Worm (Caenorhabditis elegans) whole organism, L2 larva: ENCODE results near the gene gcy-14.
A peak's percentile ranks its signal among the peaks of the same experiment; 100 is the strongest.

ENCODE experiments used
- C34F6.9 ChIP-seq: fragments of 150-350 bp; optimal IDR thresholded peaks from 2 replicates; lab custom pipeline; 2014; ENCODE audit warnings: missing biosample characterization, missing genetic modification characterization
- F13H6.1 ChIP-seq: sonication (generic microtip); optimal IDR thresholded peaks from 2 replicates; lab custom pipeline; 2016; ENCODE audit warnings: missing genetic modification characterization, missing compliant biosample characterization
- Y55F3AM.14 ChIP-seq: fragments of 200-800 bp; sonication (Bioruptor generic); optimal IDR thresholded peaks from 2 replicates; lab custom pipeline; 2018; ENCODE audit warnings: mild to moderate bottlenecking, missing genetic modification characterization, missing compliant biosample characterization
- ama-1 ChIP-seq: fragments of 150-350 bp; optimal IDR thresholded peaks from 2 replicates; lab custom pipeline; 2018; ENCODE audit warnings: inconsistent platforms
- blmp-1 ChIP-seq: sonication (generic microtip); optimal IDR thresholded peaks from 2 replicates; lab custom pipeline; 2017; ENCODE audit warnings: missing genetic modification characterization, mild to moderate bottlenecking, missing compliant biosample characterization, antibody characterized with exemption, moderate library complexity; ENCODE audit not compliant: insufficient read depth
- ceh-16 ChIP-seq: fragments of 150-350 bp; optimal IDR thresholded peaks from 2 replicates; lab custom pipeline; 2014; ENCODE audit warnings: missing biosample characterization, missing genetic modification characterization
- dmd-4 ChIP-seq: sonication (generic microtip); optimal IDR thresholded peaks from 2 replicates; lab custom pipeline; 2017; ENCODE audit warnings: missing biosample characterization, missing genetic modification characterization
- egl-27 ChIP-seq: sonication (generic microtip); optimal IDR thresholded peaks from 3 replicates; lab custom pipeline; 2017; ENCODE audit warnings: missing biosample characterization, missing genetic modification reagents, missing genetic modification characterization
- elt-1 ChIP-seq: fragments of 150-350 bp; optimal IDR thresholded peaks from 2 replicates; lab custom pipeline; 2014; ENCODE audit warnings: missing biosample characterization, missing genetic modification characterization
- fos-1 ChIP-seq: fragments of 150-350 bp; optimal IDR thresholded peaks from 2 replicates; lab custom pipeline; 2014; ENCODE audit warnings: missing biosample characterization, missing genetic modification characterization
- gmeb-1 ChIP-seq: fragments of 150-350 bp; optimal IDR thresholded peaks from 2 replicates; lab custom pipeline; 2014; ENCODE audit warnings: missing biosample characterization, missing genetic modification characterization
- lin-11 ChIP-seq: fragments of 150-350 bp; sonication (generic microtip); optimal IDR thresholded peaks from 2 replicates; lab custom pipeline; 2014; ENCODE audit warnings: missing biosample characterization, missing genetic modification characterization, inconsistent platforms, mixed read lengths
- lin-13 ChIP-seq: fragments of 150-350 bp; optimal IDR thresholded peaks from 2 replicates; lab custom pipeline; 2014; ENCODE audit warnings: missing biosample characterization, missing genetic modification reagents, missing genetic modification characterization
- lin-39 ChIP-seq: fragments of 150-350 bp; optimal IDR thresholded peaks from 2 replicates; lab custom pipeline; 2014; ENCODE audit warnings: missing biosample characterization, missing genetic modification reagents, missing genetic modification characterization
- lsy-2 ChIP-seq, 2 experiments: fragments of 150-350 bp in 1 of 2; sonication (generic microtip) in 1 of 2; optimal IDR thresholded peaks; 2 replicates each; lab custom pipeline; 2014 to 2017; ENCODE audit warnings: missing biosample characterization in 2 of 2, missing genetic modification characterization in 2 of 2
- mab-5 ChIP-seq: fragments of 150-350 bp; optimal IDR thresholded peaks from 2 replicates; lab custom pipeline; 2014; ENCODE audit warnings: missing biosample characterization, missing genetic modification characterization
- mbf-1 ChIP-seq: sonication (generic microtip); optimal IDR thresholded peaks from 2 replicates; lab custom pipeline; 2017; ENCODE audit warnings: missing biosample characterization, missing genetic modification characterization
- mdl-1 ChIP-seq, 2 experiments: fragments of 150-350 bp in 1 of 2; sonication (generic microtip) in 1 of 2; optimal IDR thresholded peaks; 2 replicates each; lab custom pipeline; 2017; ENCODE audit warnings: missing biosample characterization in 2 of 2, missing genetic modification characterization in 2 of 2
- nhr-10 ChIP-seq: sonication (generic microtip); optimal IDR thresholded peaks from 2 replicates; lab custom pipeline; 2017; ENCODE audit warnings: missing biosample characterization, missing genetic modification characterization
- nhr-11 ChIP-seq: fragments of 150-350 bp; optimal IDR thresholded peaks from 2 replicates; lab custom pipeline; 2014; ENCODE audit warnings: missing biosample characterization, missing genetic modification characterization
- nhr-12 ChIP-seq: fragments of 150-350 bp; optimal IDR thresholded peaks from 2 replicates; lab custom pipeline; 2014; ENCODE audit warnings: missing biosample characterization, missing genetic modification characterization
- nhr-129 ChIP-seq: fragments of 150-350 bp; optimal IDR thresholded peaks from 2 replicates; lab custom pipeline; 2014; ENCODE audit warnings: missing biosample characterization, missing genetic modification characterization
- nhr-23 ChIP-seq: fragments of 150-350 bp; optimal IDR thresholded peaks from 2 replicates; lab custom pipeline; 2014; ENCODE audit warnings: missing biosample characterization, missing genetic modification reagents, missing genetic modification characterization
- nhr-237 ChIP-seq: fragments of 150-350 bp; optimal IDR thresholded peaks from 2 replicates; lab custom pipeline; 2014; ENCODE audit warnings: missing biosample characterization, missing genetic modification characterization
- nhr-77 ChIP-seq: fragments of 150-350 bp; optimal IDR thresholded peaks from 2 replicates; lab custom pipeline; 2014; ENCODE audit warnings: missing biosample characterization, missing genetic modification characterization
- peb-1 ChIP-seq: fragments of 150-350 bp; optimal IDR thresholded peaks from 2 replicates; lab custom pipeline; 2014; ENCODE audit warnings: missing biosample characterization, missing genetic modification characterization
- sem-4 ChIP-seq: fragments of 150-350 bp; optimal IDR thresholded peaks from 2 replicates; lab custom pipeline; 2014; ENCODE audit warnings: missing biosample characterization, missing genetic modification reagents, missing genetic modification characterization
- sma-9 ChIP-seq, 2 experiments: fragments of 150-350 bp in 1 of 2; sonication (generic microtip) in 1 of 2; optimal IDR thresholded peaks; 2 replicates each; lab custom pipeline; 2014 to 2016; ENCODE audit warnings: missing genetic modification characterization in 2 of 2, mild to moderate bottlenecking in 1 of 2, missing biosample characterization in 1 of 2, missing compliant biosample characterization in 1 of 2, missing genetic modification reagents in 1 of 2, moderate library complexity in 1 of 2
- snpc-4 ChIP-seq: fragments of 150-350 bp; optimal IDR thresholded peaks from 2 replicates; lab custom pipeline; 2014; ENCODE audit warnings: missing biosample characterization, missing genetic modification characterization
- unc-39 ChIP-seq: fragments of 150-350 bp; optimal IDR thresholded peaks from 2 replicates; lab custom pipeline; 2014; ENCODE audit warnings: missing biosample characterization, missing genetic modification characterization
- unc-55 ChIP-seq: fragments of 150-350 bp; sonication (generic microtip); optimal IDR thresholded peaks from 3 replicates; lab custom pipeline; 2014; ENCODE audit warnings: missing biosample characterization, missing genetic modification reagents, missing genetic modification characterization
- zag-1 ChIP-seq: fragments of 150-350 bp; optimal IDR thresholded peaks from 2 replicates; lab custom pipeline; 2014; ENCODE audit warnings: missing biosample characterization, missing genetic modification characterization
- ztf-1 ChIP-seq: fragments of 200-800 bp; sonication (Bioruptor generic); conservative IDR thresholded peaks from 2 replicates; pipeline ENCODE4 v1.3.6; 2022; ENCODE audit warnings: missing genetic modification characterization, missing compliant biosample characterization
- ztf-11 ChIP-seq: sonication (generic microtip); optimal IDR thresholded peaks from 2 replicates; lab custom pipeline; 2017; ENCODE audit warnings: missing biosample characterization, missing genetic modification characterization
- ztf-4 ChIP-seq: fragments of 150-350 bp; optimal IDR thresholded peaks from 2 replicates; lab custom pipeline; 2014; ENCODE audit warnings: missing biosample characterization, missing genetic modification characterization

Gene gcy-14

DNA sequence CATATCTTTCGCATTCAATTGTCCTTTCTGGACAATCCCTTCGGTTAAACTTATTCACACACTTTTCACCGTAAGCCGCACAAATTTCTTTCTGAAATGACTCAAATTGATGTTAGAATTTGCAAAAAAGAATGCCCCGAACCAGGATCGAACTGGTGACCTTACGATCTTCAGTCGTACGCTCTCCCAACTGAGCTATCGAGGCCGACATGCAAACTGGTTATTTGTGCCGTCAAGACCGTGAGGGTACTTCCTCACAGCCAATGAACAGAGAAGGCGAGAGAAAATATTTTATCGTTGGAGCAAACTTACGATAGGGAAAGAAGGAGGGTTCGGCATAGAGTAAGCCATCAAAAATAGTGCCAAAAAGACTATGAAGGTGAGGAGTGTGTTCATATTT lies 8.2 kb upstream of the gcy-14 start (continued):
- TF ChIP-seq F13H6.1 (peak; percentile 26), elt-1 (tag; lab: Kevin White, UChicago) (no peak), nhr-129 (peak; percentile 70), nhr-237 (tag; lab: Kevin White, UChicago) (no peak), ztf-11 (tag; lab: Kevin White, UChicago) (no peak), snpc-4 (tag; lab: Kevin White, UChicago) (peak; percentile 97), gmeb-1 (tag; lab: Kevin White, UChicago) (peak; percentile 52), zag-1 (tag; lab: Kevin White, UChicago) (no peak), peb-1 (tag; lab: Kevin White, UChicago) (no peak), sem-4 (tag; lab: Kevin White, UChicago) (no peak), lin-11 (tag; lab: Kevin White, UChicago) (no peak), fos-1 (peak; percentile 11), lin-39 (tag; lab: Kevin White, UChicago) (no peak), egl-27 (tag; lab: Kevin White, UChicago) (peak; percentile 12), mab-5 (tag; lab: Kevin White, UChicago) (no peak), nhr-12 (tag; lab: Kevin White, UChicago) (no peak), mdl-1 (tag; optimal IDR thresholded peaks at IDR 0.05; lab: Kevin White, UChicago) (no peak), dmd-4 (no peak), unc-55 (GFP tag; lab: Kevin White, UChicago) (peak; percentile 48), ama-1 (lab: Kevin White, UChicago) (no peak)

DNA sequence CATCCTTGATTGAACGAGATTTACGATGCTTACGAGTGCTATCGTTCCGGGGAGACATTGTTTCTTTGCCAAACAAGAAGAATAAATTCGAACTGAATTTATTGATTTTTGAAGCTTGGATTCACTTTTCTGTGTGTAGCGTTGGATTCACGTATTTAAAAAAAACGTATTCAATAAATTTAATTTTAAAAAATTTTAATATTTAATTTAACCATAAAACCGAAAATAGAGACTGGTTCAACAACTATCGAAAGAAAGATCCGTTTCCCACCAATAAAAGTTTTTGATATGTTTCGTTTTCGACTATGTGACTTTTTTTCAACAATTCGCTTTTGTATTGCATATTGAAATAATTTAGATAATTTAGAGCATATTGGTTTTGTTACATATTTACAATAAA lies 7.3 kb upstream of the gcy-14 start, which contains the start of gene ZC412.5:
ZC412.5 (minus strand) TSS at position 101 of the 400 bp plus-strand sequence.
- TF ChIP-seq nhr-237 (tag; lab: Kevin White, UChicago), result no peak
- TF ChIP-seq snpc-4 (tag; lab: Kevin White, UChicago), result no peak
- TF ChIP-seq ceh-16, result no peak
- TF ChIP-seq lin-11 (tag; lab: Kevin White, UChicago), result no peak
- TF ChIP-seq lin-39 (tag; lab: Kevin White, UChicago), result no peak
- TF ChIP-seq nhr-10 (tag; lab: Kevin White, UChicago), result no peak
- TF ChIP-seq blmp-1, result no peak
- no peak for TF ChIP-seq nhr-11
- no peak for TF ChIP-seq F13H6.1
- TF ChIP-seq, all 48 proteins: peak for 0

DNA sequence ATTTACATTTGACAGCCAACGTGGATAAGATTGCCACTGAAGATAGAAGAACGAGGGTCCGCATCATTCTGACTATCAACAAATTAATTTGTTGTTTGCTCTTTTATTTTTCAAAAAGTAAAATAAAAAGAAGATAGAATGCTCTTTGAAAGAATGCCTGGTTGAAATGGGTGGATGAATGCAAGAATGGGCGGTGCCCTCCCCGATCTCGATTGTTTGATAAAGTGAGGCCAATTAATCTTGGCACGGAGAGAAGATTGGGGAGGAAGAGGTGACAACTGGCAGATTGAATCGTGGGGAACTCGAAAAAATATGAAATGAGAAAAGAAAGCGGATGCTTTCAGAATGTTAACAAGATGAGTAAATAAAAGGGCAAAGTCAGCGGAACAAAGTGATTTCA lies 3.3 kb upstream of the gcy-14 start, which contains the start of gene ZC412.3:
ZC412.3 (minus strand) TSS at position 183 of the 400 bp plus-strand sequence.
- no peak for TF ChIP-seq mdl-1 (tag; optimal IDR thresholded peaks at IDR 0.05; lab: Kevin White, UChicago)
- no peak for TF ChIP-seq ztf-4 (tag; lab: Kevin White, UChicago)
- no peak for TF ChIP-seq ztf-11 (tag; lab: Kevin White, UChicago)
- no peak for TF ChIP-seq nhr-23 (tag; lab: Kevin White, UChicago)
- no peak for TF ChIP-seq nhr-11
- no peak for TF ChIP-seq dmd-4
- no peak for TF ChIP-seq Y55F3AM.14 (GFP tag; lab: Kevin White, UChicago)
- peak; percentile 58 for TF ChIP-seq F13H6.1
- no peak for TF ChIP-seq C34F6.9 (tag; lab: Kevin White, UChicago)
- TF ChIP-seq ztf-1 (GFP tag; lab: Robert Waterston, UW), result no peak
- TF ChIP-seq lsy-2 (tag; optimal IDR thresholded peaks at IDR 0.05; lab: Kevin White, UChicago), result no peak
- no peak for TF ChIP-seq nhr-237 (tag; lab: Kevin White, UChicago)
- no peak for TF ChIP-seq nhr-12 (tag; lab: Kevin White, UChicago)
- no peak for TF ChIP-seq lin-39 (tag; lab: Kevin White, UChicago)
- no peak for TF ChIP-seq zag-1 (tag; lab: Kevin White, UChicago)
- TF ChIP-seq unc-39 (tag; lab: Kevin White, UChicago), result no peak
- no peak for TF ChIP-seq gmeb-1 (tag; lab: Kevin White, UChicago)
- no peak for TF ChIP-seq nhr-10 (tag; lab: Kevin White, UChicago)
- no peak for TF ChIP-seq nhr-77
- no peak for TF ChIP-seq egl-27 (tag; lab: Kevin White, UChicago)
- no peak for TF ChIP-seq peb-1 (tag; lab: Kevin White, UChicago)
- TF ChIP-seq sma-9 (GFP tag; optimal IDR thresholded peaks at IDR 0.05; lab: Kevin White, UChicago), result peak; percentile 38
- TF ChIP-seq sma-9 (tag; optimal IDR thresholded peaks at IDR 0.05; lab: Kevin White, UChicago), result no peak
- TF ChIP-seq blmp-1, result no peak
- TF ChIP-seq ama-1 (lab: Kevin White, UChicago), result no peak
- no peak for TF ChIP-seq lin-11 (tag; lab: Kevin White, UChicago)
- TF ChIP-seq nhr-129, result peak; percentile 24
- TF ChIP-seq, all 48 proteins: peak for 3

DNA sequence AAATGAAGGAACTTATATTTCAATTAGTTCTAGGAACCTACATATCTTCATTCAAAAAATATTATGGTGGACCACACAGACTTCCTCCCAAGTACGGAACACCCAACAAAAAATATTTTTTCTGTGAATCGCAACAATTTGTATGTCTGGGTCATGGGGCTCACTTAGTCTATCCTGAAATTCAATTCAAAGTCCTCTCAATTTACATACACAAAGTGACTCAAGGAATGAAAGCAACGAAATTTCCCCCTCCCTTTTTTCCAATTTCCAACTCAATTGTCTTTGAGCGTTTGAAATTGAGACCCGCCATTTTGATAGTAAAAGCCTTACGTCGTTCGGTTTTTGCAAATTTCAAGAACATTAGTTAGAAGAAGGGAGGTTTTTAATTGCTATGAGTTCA lies 8.7 kb downstream of the gcy-14 start:
- no peak for TF ChIP-seq mbf-1
- no peak for TF ChIP-seq mab-5 (tag; lab: Kevin White, UChicago)
- TF ChIP-seq lin-13 (GFP tag; lab: Kevin White, UChicago), result no peak
- TF ChIP-seq elt-1 (tag; lab: Kevin White, UChicago), result no peak
- no peak for TF ChIP-seq nhr-12 (tag; lab: Kevin White, UChicago)
- TF ChIP-seq gmeb-1 (tag; lab: Kevin White, UChicago), result no peak
